Worm (Caenorhabditis elegans) whole organism, L3 larva: ENCODE measurements around the gene lgc-36.

Experiments
- ama-1 ChIP-seq: fragments of 150-350 bp; optimal IDR thresholded peaks from 2 replicates; lab custom pipeline; 2018
- daf-12 ChIP-seq: fragments of 150-350 bp; optimal IDR thresholded peaks from 2 replicates; lab custom pipeline; 2014; ENCODE audit warnings: missing biosample characterization, missing genetic modification reagents, missing genetic modification characterization
- egl-5 ChIP-seq: fragments of 150-350 bp; optimal IDR thresholded peaks from 2 replicates; lab custom pipeline; 2017; ENCODE audit warnings: missing biosample characterization, missing genetic modification reagents, missing genetic modification characterization, inconsistent platforms
- elt-1 ChIP-seq: fragments of 150-350 bp; optimal IDR thresholded peaks from 2 replicates; lab custom pipeline; 2014; ENCODE audit warnings: missing biosample characterization, missing genetic modification characterization
- elt-3 ChIP-seq, 3 experiments: fragments of 150-350 bp in 1 of 3; sonication (generic microtip) in 2 of 3; optimal IDR thresholded peaks; 2 replicates in 2 of 3; 4 replicates in 1 of 3; lab custom pipeline; 2014 to 2017; ENCODE audit warnings: missing biosample characterization in 3 of 3, missing genetic modification characterization in 3 of 3
- lsy-12 ChIP-seq: sonication (generic microtip); optimal IDR thresholded peaks from 2 replicates; lab custom pipeline; 2016; ENCODE audit warnings: mild to moderate bottlenecking, missing genetic modification characterization, missing compliant biosample characterization
- nhr-43 ChIP-seq: sonication (generic microtip); optimal IDR thresholded peaks from 2 replicates; lab custom pipeline; 2016; ENCODE audit warnings: mild to moderate bottlenecking, missing genetic modification characterization, missing compliant biosample characterization; ENCODE audit not compliant: poor library complexity, severe bottlenecking
- sea-2 ChIP-seq: fragments of 150-350 bp; sonication (generic microtip); optimal IDR thresholded peaks from 4 replicates; lab custom pipeline; 2014; ENCODE audit warnings: missing biosample characterization, missing genetic modification reagents, missing genetic modification characterization
- unc-62 ChIP-seq: fragments of 150-350 bp; sonication (generic microtip); optimal IDR thresholded peaks from 4 replicates; lab custom pipeline; 2014; ENCODE audit warnings: missing biosample characterization, missing genetic modification reagents, missing genetic modification characterization
- ztf-11 ChIP-seq: fragments of 150-350 bp; optimal IDR thresholded peaks from 2 replicates; lab custom pipeline; 2014; ENCODE audit warnings: missing biosample characterization, missing genetic modification characterization

DNA sequence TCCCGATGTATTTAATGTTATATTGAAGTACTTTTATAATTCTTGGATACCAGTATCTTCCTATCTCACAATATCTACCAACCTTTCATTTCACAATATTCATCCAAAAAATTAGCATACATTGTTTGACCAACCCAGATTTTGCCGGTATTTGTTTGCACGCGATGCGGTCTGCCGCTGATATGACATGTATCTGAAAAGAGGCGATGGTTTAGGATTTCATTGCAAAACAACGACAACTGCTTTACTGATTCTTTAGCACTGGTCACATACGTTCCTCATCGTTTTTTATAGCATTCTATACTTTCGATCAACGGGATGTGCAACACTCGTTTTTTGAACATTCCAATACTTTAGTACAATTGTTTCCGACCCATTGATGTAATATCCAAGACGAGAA lies 10.9 kb downstream of the lgc-36 start, which contains the start of gene mam-4:
- no peak for TF ChIP-seq ztf-11 (tag; lab: Kevin White, UChicago)
- TF ChIP-seq daf-12 (tag; lab: Kevin White, UChicago): no peak
- no peak for TF ChIP-seq sea-2 (GFP tag; lab: Kevin White, UChicago)
- no peak for TF ChIP-seq elt-1 (tag; lab: Kevin White, UChicago)
- no peak for TF ChIP-seq lsy-12 (tag; lab: Kevin White, UChicago)
- no peak for TF ChIP-seq egl-5 (tag; lab: Kevin White, UChicago)
- TF ChIP-seq elt-3 (tag; optimal IDR thresholded peaks at IDR 0.05; lab: Kevin White, UChicago): no peak
- no peak for TF ChIP-seq ama-1
- no peak for TF ChIP-seq nhr-43 (tag; lab: Kevin White, UChicago)
- TF ChIP-seq unc-62 (GFP tag; lab: Kevin White, UChicago): no peak
